Worm (Caenorhabditis elegans) whole organism, L2 larva: Measurements from ENCODE around the gene ZK673.11.

Experiments used
- Y55F3AM.14 ChIP-seq: fragments of 200-800 bp; sonication (Bioruptor generic); optimal IDR thresholded peaks from 2 replicates; lab custom pipeline; 2018; ENCODE audit warnings: mild to moderate bottlenecking, missing genetic modification characterization, missing compliant biosample characterization
- ama-1 ChIP-seq: fragments of 150-350 bp; optimal IDR thresholded peaks from 2 replicates; lab custom pipeline; 2018; ENCODE audit warnings: inconsistent platforms
- ceh-16 ChIP-seq: fragments of 150-350 bp; optimal IDR thresholded peaks from 2 replicates; lab custom pipeline; 2014; ENCODE audit warnings: missing biosample characterization, missing genetic modification characterization
- ceh-82 ChIP-seq: fragments of 150-350 bp; optimal IDR thresholded peaks from 2 replicates; lab custom pipeline; 2014; ENCODE audit warnings: missing biosample characterization, missing genetic modification characterization
- elt-1 ChIP-seq: fragments of 150-350 bp; optimal IDR thresholded peaks from 2 replicates; lab custom pipeline; 2014; ENCODE audit warnings: missing biosample characterization, missing genetic modification characterization
- fos-1 ChIP-seq: fragments of 150-350 bp; optimal IDR thresholded peaks from 2 replicates; lab custom pipeline; 2014; ENCODE audit warnings: missing biosample characterization, missing genetic modification characterization
- lin-11 ChIP-seq: fragments of 150-350 bp; sonication (generic microtip); optimal IDR thresholded peaks from 2 replicates; lab custom pipeline; 2014; ENCODE audit warnings: missing biosample characterization, missing genetic modification characterization, inconsistent platforms, mixed read lengths
- lin-39 ChIP-seq: fragments of 150-350 bp; optimal IDR thresholded peaks from 2 replicates; lab custom pipeline; 2014; ENCODE audit warnings: missing biosample characterization, missing genetic modification reagents, missing genetic modification characterization
- nhr-11 ChIP-seq: fragments of 150-350 bp; optimal IDR thresholded peaks from 2 replicates; lab custom pipeline; 2014; ENCODE audit warnings: missing biosample characterization, missing genetic modification characterization
- nhr-25 ChIP-seq: fragments of 150-350 bp; sonication (generic microtip); optimal IDR thresholded peaks from 3 replicates; lab custom pipeline; 2014; ENCODE audit warnings: missing biosample characterization, missing genetic modification characterization
- nhr-6 ChIP-seq: fragments of 150-350 bp; optimal IDR thresholded peaks from 2 replicates; lab custom pipeline; 2014; ENCODE audit warnings: missing biosample characterization, missing genetic modification characterization
- unc-39 ChIP-seq: fragments of 150-350 bp; optimal IDR thresholded peaks from 2 replicates; lab custom pipeline; 2014; ENCODE audit warnings: missing biosample characterization, missing genetic modification characterization
- unc-55 ChIP-seq: fragments of 150-350 bp; sonication (generic microtip); optimal IDR thresholded peaks from 3 replicates; lab custom pipeline; 2014; ENCODE audit warnings: missing biosample characterization, missing genetic modification reagents, missing genetic modification characterization
- zag-1 ChIP-seq: fragments of 150-350 bp; optimal IDR thresholded peaks from 2 replicates; lab custom pipeline; 2014; ENCODE audit warnings: missing biosample characterization, missing genetic modification characterization

DNA sequence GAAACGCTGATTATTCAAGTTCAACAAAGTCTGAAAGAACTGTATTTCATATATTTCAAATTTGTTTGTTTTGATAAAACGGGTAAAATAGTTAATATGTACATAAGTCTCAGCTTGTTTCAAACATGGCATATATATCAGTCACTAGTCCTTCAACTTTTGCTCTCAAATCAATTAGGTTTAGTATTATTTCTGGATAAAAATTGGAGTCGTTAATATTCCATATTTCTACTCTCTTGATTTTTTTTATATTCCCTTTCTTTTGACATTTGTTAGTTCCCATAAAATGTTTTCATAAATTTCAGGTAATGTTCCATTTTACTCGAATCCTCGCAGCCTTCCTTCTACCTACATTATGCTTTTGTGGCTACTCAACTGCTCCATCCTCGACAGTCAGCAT lies 21.2 kb upstream of the ZK673.11 start, which contains the start of gene cut-4:
- TF ChIP-seq ama-1 (lab: Kevin White, UChicago), result no peak
- TF ChIP-seq lin-11 (tag; lab: Kevin White, UChicago), result no peak
- no peak for TF ChIP-seq Y55F3AM.14 (GFP tag; lab: Kevin White, UChicago)
- TF ChIP-seq nhr-6 (tag; lab: Kevin White, UChicago), result no peak
- no peak for TF ChIP-seq nhr-11 (tag; lab: Kevin White, UChicago)
- TF ChIP-seq nhr-25, result no peak
- no peak for TF ChIP-seq ceh-16 (tag; lab: Kevin White, UChicago)
- TF ChIP-seq unc-55 (GFP tag; lab: Kevin White, UChicago), result no peak
- TF ChIP-seq ceh-82 (tag; lab: Kevin White, UChicago), result no peak
- TF ChIP-seq fos-1 (tag; lab: Kevin White, UChicago), result no peak
- no peak for TF ChIP-seq lin-39 (tag; lab: Kevin White, UChicago)
- no peak for TF ChIP-seq unc-39
- TF ChIP-seq elt-1, result no peak
- no peak for TF ChIP-seq zag-1 (tag; lab: Kevin White, UChicago)
